Worm (Caenorhabditis elegans) whole organism, L2 larva: Measurements from ENCODE around the gene F16G10.10.

Experiments
- alr-1 ChIP-seq: fragments of 150-350 bp; optimal IDR thresholded peaks from 2 replicates; lab custom pipeline; 2014; ENCODE audit warnings: missing biosample characterization, missing genetic modification characterization
- aly-2 ChIP-seq: fragments of 150-350 bp; optimal IDR thresholded peaks from 2 replicates; lab custom pipeline; 2014; ENCODE audit warnings: missing biosample characterization, missing genetic modification characterization
- ama-1 ChIP-seq: fragments of 150-350 bp; optimal IDR thresholded peaks from 2 replicates; lab custom pipeline; 2018; ENCODE audit warnings: inconsistent platforms
- dmd-4 ChIP-seq: sonication (generic microtip); optimal IDR thresholded peaks from 2 replicates; lab custom pipeline; 2017; ENCODE audit warnings: missing biosample characterization, missing genetic modification characterization
- egl-27 ChIP-seq: sonication (generic microtip); optimal IDR thresholded peaks from 3 replicates; lab custom pipeline; 2017; ENCODE audit warnings: missing biosample characterization, missing genetic modification reagents, missing genetic modification characterization
- mdl-1 ChIP-seq, 2 experiments: fragments of 150-350 bp in 1 of 2; sonication (generic microtip) in 1 of 2; optimal IDR thresholded peaks; 2 replicates each; lab custom pipeline; 2017; ENCODE audit warnings: missing biosample characterization in 2 of 2, missing genetic modification characterization in 2 of 2
- nhr-11 ChIP-seq: fragments of 150-350 bp; optimal IDR thresholded peaks from 2 replicates; lab custom pipeline; 2014; ENCODE audit warnings: missing biosample characterization, missing genetic modification characterization
- nhr-129 ChIP-seq: fragments of 150-350 bp; optimal IDR thresholded peaks from 2 replicates; lab custom pipeline; 2014; ENCODE audit warnings: missing biosample characterization, missing genetic modification characterization
- nhr-77 ChIP-seq: fragments of 150-350 bp; optimal IDR thresholded peaks from 2 replicates; lab custom pipeline; 2014; ENCODE audit warnings: missing biosample characterization, missing genetic modification characterization
- unc-39 ChIP-seq: fragments of 150-350 bp; optimal IDR thresholded peaks from 2 replicates; lab custom pipeline; 2014; ENCODE audit warnings: missing biosample characterization, missing genetic modification characterization
- unc-62 ChIP-seq: fragments of 150-350 bp; optimal IDR thresholded peaks from 2 replicates; lab custom pipeline; 2014; ENCODE audit warnings: missing biosample characterization, missing genetic modification reagents, missing genetic modification characterization
- ztf-4 ChIP-seq: fragments of 150-350 bp; optimal IDR thresholded peaks from 2 replicates; lab custom pipeline; 2014; ENCODE audit warnings: missing biosample characterization, missing genetic modification characterization

DNA sequence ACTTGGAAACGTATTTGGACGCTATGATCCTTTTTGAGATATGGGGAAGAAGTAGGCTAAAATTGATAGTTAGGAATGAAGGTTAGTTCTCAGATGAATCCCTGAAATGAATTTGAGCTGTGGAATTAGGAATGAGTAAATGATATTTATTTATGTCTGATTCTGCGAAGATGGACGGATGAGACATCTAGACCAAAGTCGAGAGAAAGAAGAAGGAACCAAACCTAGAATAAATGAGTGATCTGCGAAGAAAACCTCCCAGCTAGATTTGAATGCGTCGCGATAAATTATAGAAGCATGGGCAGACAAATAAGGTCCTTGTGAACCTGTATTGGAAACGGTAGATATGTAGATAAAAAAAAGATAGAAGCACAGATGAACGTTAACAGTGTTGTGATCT lies 30.8 kb downstream of the F16G10.10 start, which contains the start of gene F43C11.16:
- no peak for TF ChIP-seq alr-1 (tag; lab: Kevin White, UChicago)
- no peak for TF ChIP-seq ama-1
- TF ChIP-seq unc-62 (GFP tag; lab: Kevin White, UChicago): no peak
- TF ChIP-seq dmd-4: no peak
- TF ChIP-seq nhr-77 (tag; lab: Kevin White, UChicago): no peak
- TF ChIP-seq nhr-129 (tag; lab: Kevin White, UChicago): no peak
- TF ChIP-seq egl-27 (tag; lab: Kevin White, UChicago): no peak
- TF ChIP-seq mdl-1 (tag; optimal IDR thresholded peaks at IDR 0.05; lab: Kevin White, UChicago): no peak
- TF ChIP-seq aly-2: no peak
- no peak for TF ChIP-seq unc-39 (tag; lab: Kevin White, UChicago)
- TF ChIP-seq nhr-11: no peak
- no peak for TF ChIP-seq ztf-4
